Worm (Caenorhabditis elegans) whole organism, late embryonic: Measurements from ENCODE around the gene F49C12.6.

Experiments used
- C08G9.2 ChIP-seq: sonication (generic microtip); optimal IDR thresholded peaks from 2 replicates; lab custom pipeline; 2016; ENCODE audit warnings: mild to moderate bottlenecking, missing genetic modification characterization, moderate library complexity, missing compliant biosample characterization
- C38D4.7 ChIP-seq: fragments of 200-800 bp; sonication (Bioruptor generic); optimal IDR thresholded peaks from 2 replicates; lab custom pipeline; 2018; ENCODE audit warnings: mild to moderate bottlenecking, missing genetic modification characterization, moderate library complexity, missing compliant biosample characterization
- T23F11.4 ChIP-seq: fragments of 200-800 bp; sonication (Bioruptor generic); optimal IDR thresholded peaks from 2 replicates; lab custom pipeline; 2018; ENCODE audit warnings: mild to moderate bottlenecking, missing genetic modification characterization, missing compliant biosample characterization
- ahr-1 ChIP-seq: sonication (generic microtip); optimal IDR thresholded peaks from 2 replicates; lab custom pipeline; 2016; ENCODE audit warnings: missing genetic modification characterization, missing compliant biosample characterization
- ceh-19 ChIP-seq: fragments of 200-800 bp; sonication (Bioruptor generic); optimal IDR thresholded peaks from 2 replicates; lab custom pipeline; 2018; ENCODE audit warnings: mild to moderate bottlenecking, missing genetic modification characterization, missing compliant biosample characterization
- ceh-2 ChIP-seq: sonication (generic microtip); optimal IDR thresholded peaks from 2 replicates; lab custom pipeline; 2016; ENCODE audit warnings: missing genotype, missing genetic modification characterization, missing compliant biosample characterization
- ceh-24 ChIP-seq: sonication (generic microtip); optimal IDR thresholded peaks from 2 replicates; lab custom pipeline; 2016; ENCODE audit warnings: mild to moderate bottlenecking, missing genetic modification characterization, missing compliant biosample characterization
- ceh-31 ChIP-seq: sonication (generic microtip); optimal IDR thresholded peaks from 2 replicates; lab custom pipeline; 2016; ENCODE audit warnings: missing genetic modification characterization, missing compliant biosample characterization
- ceh-34 ChIP-seq: sonication (generic microtip); optimal IDR thresholded peaks from 2 replicates; lab custom pipeline; 2016; ENCODE audit warnings: mild to moderate bottlenecking, missing genetic modification characterization, missing compliant biosample characterization
- ceh-48 ChIP-seq: sonication (generic microtip); optimal IDR thresholded peaks from 2 replicates; lab custom pipeline; 2016; ENCODE audit warnings: missing genetic modification characterization, inconsistent platforms, missing compliant biosample characterization
- ceh-6 ChIP-seq: fragments of 200-800 bp; sonication (Bioruptor generic); optimal IDR thresholded peaks from 2 replicates; lab custom pipeline; 2018; ENCODE audit warnings: mild to moderate bottlenecking, missing genetic modification characterization, missing compliant biosample characterization
- ceh-9 ChIP-seq: sonication (generic microtip); optimal IDR thresholded peaks from 2 replicates; lab custom pipeline; 2016; ENCODE audit warnings: mild to moderate bottlenecking, missing genetic modification characterization, inconsistent platforms, missing compliant biosample characterization
- elt-2 ChIP-seq: sonication (generic microtip); optimal IDR thresholded peaks from 2 replicates; lab custom pipeline; 2016; ENCODE audit warnings: missing genetic modification reagents, missing genetic modification characterization, missing compliant biosample characterization
- ets-4 ChIP-seq: sonication (generic microtip); optimal IDR thresholded peaks from 2 replicates; lab custom pipeline; 2016; ENCODE audit warnings: missing genetic modification characterization, missing compliant biosample characterization
- gmeb-2 ChIP-seq: sonication (generic microtip); optimal IDR thresholded peaks from 2 replicates; lab custom pipeline; 2016; ENCODE audit warnings: missing genetic modification characterization, inconsistent platforms, missing compliant biosample characterization
- hlh-15 ChIP-seq: sonication (generic microtip); optimal IDR thresholded peaks from 2 replicates; lab custom pipeline; 2016; ENCODE audit warnings: missing genetic modification characterization, missing compliant biosample characterization
- hlh-6 ChIP-seq: sonication (generic microtip); optimal IDR thresholded peaks from 2 replicates; lab custom pipeline; 2016; ENCODE audit warnings: missing genotype, missing genetic modification characterization, missing compliant biosample characterization
- lim-6 ChIP-seq: sonication (generic microtip); optimal IDR thresholded peaks from 2 replicates; lab custom pipeline; 2016; ENCODE audit warnings: missing genetic modification characterization, missing compliant biosample characterization
- lin-11 ChIP-seq: fragments of 200-800 bp; sonication (Bioruptor generic); optimal IDR thresholded peaks from 2 replicates; lab custom pipeline; 2018; ENCODE audit warnings: mild to moderate bottlenecking, missing genetic modification characterization, missing compliant biosample characterization
- nfya-1 ChIP-seq: sonication (generic microtip); optimal IDR thresholded peaks from 2 replicates; lab custom pipeline; 2017; ENCODE audit warnings: missing genetic modification characterization, mild to moderate bottlenecking, missing compliant biosample characterization, antibody characterized with exemption, moderate library complexity
- nhr-232 ChIP-seq: sonication (generic microtip); optimal IDR thresholded peaks from 2 replicates; lab custom pipeline; 2016; ENCODE audit warnings: missing genetic modification characterization, missing compliant biosample characterization
- odd-2 ChIP-seq: sonication (generic microtip); optimal IDR thresholded peaks from 2 replicates; lab custom pipeline; 2017; ENCODE audit warnings: antibody characterized with exemption, mild to moderate bottlenecking, missing genetic modification characterization, missing compliant biosample characterization
- pag-3 ChIP-seq: sonication (generic microtip); optimal IDR thresholded peaks from 2 replicates; lab custom pipeline; 2016; ENCODE audit warnings: missing compliant biosample characterization, missing genetic modification characterization, borderline replicate concordance
- pax-1 ChIP-seq: fragments of 150-350 bp; optimal IDR thresholded peaks from 2 replicates; lab custom pipeline; 2014; ENCODE audit warnings: missing biosample characterization, missing genetic modification characterization
- pha-2 ChIP-seq: sonication (generic microtip); optimal IDR thresholded peaks from 2 replicates; lab custom pipeline; 2017; ENCODE audit warnings: mild to moderate bottlenecking, missing genetic modification characterization, missing compliant biosample characterization
- ref-2 ChIP-seq: sonication (generic microtip); optimal IDR thresholded peaks from 2 replicates; lab custom pipeline; 2016; ENCODE audit warnings: missing genetic modification characterization, missing compliant biosample characterization
- sdc-2 ChIP-seq: sonication (generic microtip); optimal IDR thresholded peaks from 2 replicates; lab custom pipeline; 2016; ENCODE audit warnings: missing genotype, missing genetic modification characterization, missing compliant biosample characterization
- sox-2 ChIP-seq: fragments of 200-800 bp; sonication (Bioruptor generic); IDR thresholded peaks from 2 replicates; pipeline ENCODE4 v1.3.6; 2022; ENCODE audit warnings: missing genetic modification reagents, missing genetic modification characterization, missing compliant biosample characterization
- sox-4 ChIP-seq: sonication (generic microtip); optimal IDR thresholded peaks from 2 replicates; lab custom pipeline; 2017; ENCODE audit warnings: mild to moderate bottlenecking, missing genetic modification characterization, inconsistent platforms, missing compliant biosample characterization
- syd-9 ChIP-seq: sonication (generic microtip); optimal IDR thresholded peaks from 2 replicates; lab custom pipeline; 2016; ENCODE audit warnings: mild to moderate bottlenecking, missing genetic modification characterization, moderate library complexity, missing compliant biosample characterization
- tbx-2 ChIP-seq: sonication (generic microtip); optimal IDR thresholded peaks from 2 replicates; lab custom pipeline; 2016; ENCODE audit warnings: missing genetic modification characterization, missing compliant biosample characterization
- unc-55 ChIP-seq: sonication (generic microtip); optimal IDR thresholded peaks from 2 replicates; lab custom pipeline; 2017; ENCODE audit warnings: missing biosample characterization, missing genetic modification reagents, missing genetic modification characterization
- unc-86 ChIP-seq: sonication (generic microtip); optimal IDR thresholded peaks from 2 replicates; lab custom pipeline; 2016; ENCODE audit warnings: missing genetic modification characterization, missing compliant biosample characterization
- zip-5 ChIP-seq: sonication (generic microtip); optimal IDR thresholded peaks from 2 replicates; lab custom pipeline; 2016; ENCODE audit warnings: missing genetic modification characterization, missing compliant biosample characterization
- ztf-16 ChIP-seq: sonication (generic microtip); optimal IDR thresholded peaks from 2 replicates; lab custom pipeline; 2017; ENCODE audit warnings: missing genetic modification characterization, missing compliant biosample characterization

Gene F49C12.6

DNA sequence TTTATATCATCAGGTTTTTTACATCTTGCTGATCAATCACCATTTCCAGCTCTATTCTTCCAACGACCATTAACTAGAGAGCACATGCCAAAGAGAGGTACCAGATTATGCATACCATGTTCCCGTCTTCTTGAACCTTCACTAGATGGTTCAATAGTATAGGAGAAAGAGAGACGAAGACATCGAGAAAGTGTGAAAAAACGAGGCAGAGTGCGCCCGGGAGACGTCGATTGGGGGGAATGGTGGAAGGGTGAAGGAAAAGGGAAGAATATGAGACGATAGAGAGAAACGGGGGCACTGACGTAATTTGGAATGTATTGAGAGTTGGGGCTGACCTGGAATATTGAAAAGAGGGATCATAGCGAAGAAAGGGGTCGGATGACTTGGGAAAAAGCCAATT, 41.3 kb downstream of the F49C12.6 start:
- TF ChIP-seq nfya-1 (tag; lab: Kevin White, UChicago): peak; percentile 16
- TF ChIP-seq nhr-232 (tag; lab: Kevin White, UChicago): no peak
- no peak for TF ChIP-seq ahr-1 (tag; lab: Kevin White, UChicago)
- TF ChIP-seq tbx-2 (tag; lab: Kevin White, UChicago): peak; percentile 74
- TF ChIP-seq ceh-6 (GFP tag; lab: Kevin White, UChicago): no peak
- peak; percentile 72 for TF ChIP-seq ref-2 (tag; lab: Kevin White, UChicago)
- TF ChIP-seq C38D4.7 (GFP tag; lab: Kevin White, UChicago): no peak

DNA sequence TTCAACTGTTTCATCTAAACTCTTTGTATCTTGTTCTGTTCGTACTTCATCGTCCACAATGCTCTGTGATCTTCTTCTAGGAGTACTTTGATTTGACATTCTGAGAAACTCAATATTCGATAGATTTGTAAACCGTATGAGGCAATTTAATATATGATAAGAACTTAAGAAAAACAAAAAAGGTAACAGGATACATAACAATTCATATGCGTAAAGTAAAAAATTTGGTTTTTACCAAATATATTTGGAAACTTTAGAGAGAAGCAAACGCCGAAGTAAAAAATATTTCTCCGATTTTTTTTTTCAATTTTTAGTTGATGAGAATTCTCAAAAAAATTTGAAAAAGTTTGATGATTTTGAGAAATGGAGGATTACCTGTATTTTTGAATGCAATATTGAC, 42.4 kb downstream of the F49C12.6 start, which contains the start of gene Y11D7A.19:
TSS of gene Y11D7A.19 (minus strand) at position 101 of the 400 bp plus-strand sequence.
- TF ChIP-seq ceh-24 (tag; lab: Kevin White, UChicago) (no peak), C08G9.2 (tag; lab: Kevin White, UChicago) (no peak), pax-1 (tag; lab: Kevin White, UChicago) (no peak), sox-2 (GFP tag; lab: Robert Waterston, UW) (no peak), ets-4 (tag; lab: Kevin White, UChicago) (no peak), T23F11.4 (GFP tag; lab: Kevin White, UChicago) (no peak), nhr-232 (tag; lab: Kevin White, UChicago) (no peak), ceh-9 (tag; lab: Kevin White, UChicago) (no peak), unc-55 (GFP tag; lab: Kevin White, UChicago) (no peak), ceh-48 (tag; lab: Kevin White, UChicago) (no peak), gmeb-2 (no peak), unc-86 (no peak), lim-6 (tag; lab: Kevin White, UChicago) (no peak), hlh-15 (tag; lab: Kevin White, UChicago) (no peak), ceh-19 (no peak)
- TF ChIP-seq, all 69 proteins: peak for 0

DNA sequence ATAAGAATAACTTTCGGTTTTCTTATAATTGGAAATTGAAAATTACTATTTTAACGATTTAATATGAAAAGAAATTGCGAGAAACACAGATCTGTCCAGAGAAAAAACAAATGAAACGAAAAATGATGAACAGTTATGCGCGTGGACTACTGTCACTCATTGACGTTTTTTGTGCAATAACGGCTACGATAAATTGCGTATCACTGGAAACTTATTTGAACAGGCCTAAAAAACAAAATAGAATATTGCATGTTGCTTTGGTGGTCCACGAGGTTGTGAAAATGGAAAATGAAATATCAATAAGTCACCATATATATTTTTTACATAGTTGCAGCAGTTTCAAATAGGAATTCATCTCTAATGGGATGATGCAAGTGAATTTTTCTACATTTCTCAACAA, 44.4 kb downstream of the F49C12.6 start:
- no peak for TF ChIP-seq odd-2 (tag; lab: Kevin White, UChicago)
- TF ChIP-seq pag-3 (tag; lab: Kevin White, UChicago): no peak
- no peak for TF ChIP-seq T23F11.4 (GFP tag; lab: Kevin White, UChicago)
- TF ChIP-seq ets-4 (tag; lab: Kevin White, UChicago): no peak
- no peak for TF ChIP-seq unc-55 (GFP tag; lab: Kevin White, UChicago)
- TF ChIP-seq lin-11 (tag; lab: Kevin White, UChicago): no peak
- no peak for TF ChIP-seq syd-9 (tag; lab: Kevin White, UChicago)
- TF ChIP-seq pha-2 (tag; lab: Kevin White, UChicago): no peak
- no peak for TF ChIP-seq C38D4.7 (GFP tag; lab: Kevin White, UChicago)
- TF ChIP-seq ztf-16: no peak

DNA sequence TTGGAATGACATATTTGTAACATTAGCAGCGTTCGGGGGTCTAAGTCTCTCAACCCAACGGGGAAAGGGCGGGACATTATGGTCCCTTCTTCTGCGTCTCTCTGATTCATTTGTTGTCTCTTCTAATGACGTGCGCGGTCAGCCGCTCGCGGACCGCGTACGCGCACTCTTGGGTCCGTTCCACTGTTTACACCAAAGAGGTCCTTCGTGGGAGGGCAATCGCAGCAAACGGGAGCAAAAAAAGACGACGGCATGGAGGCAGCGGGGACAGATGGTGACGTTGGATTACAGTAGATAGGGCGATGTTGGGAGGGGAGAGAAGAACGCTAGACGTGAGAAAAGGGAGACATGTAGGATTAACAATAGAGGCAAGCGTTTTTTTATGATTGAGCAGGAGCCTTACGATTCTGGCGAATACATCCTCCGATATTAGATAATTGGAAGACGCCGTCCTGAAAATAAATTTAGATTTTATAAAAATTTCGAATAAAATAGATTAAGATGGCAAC, 45.0 kb downstream of the F49C12.6 start, which contains the start of gene flh-1:
TSS of gene flh-1 (minus strand) at position 459 of the 509 bp plus-strand sequence.
- TF ChIP-seq ceh-31 (tag; lab: Kevin White, UChicago) (peak; percentile 37), ref-2 (tag; lab: Kevin White, UChicago) (peak; percentile 47), elt-2 (tag; lab: Kevin White, UChicago) (no peak), zip-5 (tag; lab: Kevin White, UChicago) (no peak), tbx-2 (tag; lab: Kevin White, UChicago) (peak; percentile 58), unc-55 (GFP tag; lab: Kevin White, UChicago) (peak; percentile 12), ceh-2 (tag; lab: Kevin White, UChicago) (peak; percentile 30), ceh-34 (tag; lab: Kevin White, UChicago) (peak; percentile 28), sox-4 (tag; lab: Kevin White, UChicago) (no peak), nfya-1 (tag; lab: Kevin White, UChicago) (peak; percentile 31), sdc-2 (peak; percentile 58), hlh-6 (tag; lab: Kevin White, UChicago) (peak; percentile 21)
